Fruit fly (Drosophila melanogaster) Kc167 (cell line): ENCODE results near the gene SMC1.

Experiments used
- Myc ChIP-seq: fragments of >200 bp; optimal IDR thresholded peaks from 2 replicates; lab custom pipeline; 2017; ENCODE audit warnings: missing external identifiers
- Sin3A ChIP-seq: fragments of >200 bp; optimal IDR thresholded peaks from 2 replicates; lab custom pipeline; 2018; ENCODE audit warnings: missing external identifiers
- h ChIP-seq: fragments of >200 bp; optimal IDR thresholded peaks from 3 replicates; lab custom pipeline; 2018; ENCODE audit warnings: missing external identifiers
- insv ChIP-seq: fragments of >200 bp; optimal IDR thresholded peaks from 3 replicates; lab custom pipeline; 2018; ENCODE audit warnings: missing external identifiers
- psq ChIP-seq: fragments of >200 bp; optimal IDR thresholded peaks from 2 replicates; lab custom pipeline; 2017; ENCODE audit warnings: missing external identifiers
- ttk ChIP-seq: sonication (Bioruptor generic); optimal IDR thresholded peaks from 2 replicates; lab custom pipeline; 2017; ENCODE audit warnings: missing external identifiers

Gene SMC1

dm6 chr3R:24079613-24080012, 21.5 kb downstream of the SMC1 start:
- TF ChIP-seq psq (lab: Kevin White, UChicago) (no peak), Sin3A (lab: Kevin White, UChicago) (no peak), ttk (lab: Kevin White, UChicago) (no peak), h (lab: Kevin White, UChicago) (no peak), Myc (no peak), insv (lab: Kevin White, UChicago) (no peak)

DNA sequence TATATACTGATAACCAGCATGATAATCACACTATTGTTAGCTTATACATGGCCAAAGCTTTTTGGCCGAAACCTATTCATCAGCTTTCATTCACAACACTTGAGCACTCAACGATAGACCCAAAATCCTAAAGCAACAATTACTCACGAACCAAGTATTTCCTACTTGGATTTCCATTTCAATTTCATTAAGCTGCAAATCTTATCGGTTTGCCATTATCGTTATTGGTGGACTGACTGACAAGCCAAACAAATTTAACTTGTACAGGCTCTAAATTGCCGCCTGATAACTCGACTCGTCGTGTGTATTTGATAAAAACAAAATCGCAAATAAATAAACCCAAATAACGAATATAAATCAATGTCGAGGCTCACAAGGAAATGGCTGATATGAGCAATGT, 26.9 kb downstream of the SMC1 start:
- TF ChIP-seq h (lab: Kevin White, UChicago) (no peak), Sin3A (lab: Kevin White, UChicago) (no peak), psq (lab: Kevin White, UChicago) (no peak), ttk (lab: Kevin White, UChicago) (no peak), Myc (no peak), insv (lab: Kevin White, UChicago) (no peak)

- TF ChIP-seq Sin3A (lab: Kevin White, UChicago) (no peak), ttk (lab: Kevin White, UChicago) (no peak), Myc (no peak), psq (lab: Kevin White, UChicago) (no peak), h (lab: Kevin White, UChicago) (no peak), insv (lab: Kevin White, UChicago) (no peak)
These were observed 32.1 kb downstream of the SMC1 start for dm6 chr3R:24090143-24090542.

DNA sequence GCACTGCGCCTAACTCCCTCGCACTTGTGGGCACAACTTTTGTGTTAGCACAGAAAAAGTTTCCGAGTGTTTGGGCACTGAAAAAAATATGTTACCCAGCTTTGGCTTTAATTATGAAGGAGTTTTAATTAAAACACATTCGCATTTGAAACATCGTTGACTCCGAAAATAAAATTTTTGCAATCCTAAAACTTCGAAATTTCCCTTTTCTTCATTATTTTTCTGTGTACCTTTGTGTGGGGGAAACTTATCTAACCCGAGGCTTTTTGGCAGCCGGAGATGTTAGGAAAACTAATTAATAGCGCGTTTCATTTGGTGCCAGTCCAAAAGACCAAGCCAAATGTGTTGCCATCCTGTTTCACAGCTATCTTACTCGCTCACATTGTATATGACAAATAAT, 33.6 kb downstream of the SMC1 start:
- TF ChIP-seq ttk (lab: Kevin White, UChicago) (no peak), h (lab: Kevin White, UChicago) (no peak), Myc (no peak), insv (lab: Kevin White, UChicago) (no peak), Sin3A (lab: Kevin White, UChicago) (no peak), psq (lab: Kevin White, UChicago) (no peak)

dm6 chr3R:24092590-24093151, 34.6 kb downstream of the SMC1 start:
- TF ChIP-seq Myc (no peak), insv (lab: Kevin White, UChicago) (no peak)

- TF ChIP-seq h (lab: Kevin White, UChicago) (no peak), Sin3A (lab: Kevin White, UChicago) (no peak), psq (lab: Kevin White, UChicago) (no peak), ttk (lab: Kevin White, UChicago) (no peak), insv (lab: Kevin White, UChicago) (no peak), Myc (no peak)
These were observed 35.3 kb downstream of the SMC1 start for dm6 chr3R:24093430-24093829.

dm6 chr3R:24099039-24100026, 41.2 kb downstream of the SMC1 start:
- no peak for TF ChIP-seq psq (lab: Kevin White, UChicago)
- TF ChIP-seq Myc = no peak
- no peak for TF ChIP-seq h (lab: Kevin White, UChicago)
- no peak for TF ChIP-seq ttk (lab: Kevin White, UChicago)
- no peak for TF ChIP-seq Sin3A (lab: Kevin White, UChicago)
- TF ChIP-seq insv (lab: Kevin White, UChicago) = no peak

- TF ChIP-seq insv (lab: Kevin White, UChicago) (no peak), psq (lab: Kevin White, UChicago) (no peak), ttk (lab: Kevin White, UChicago) (no peak), Sin3A (lab: Kevin White, UChicago) (no peak), h (lab: Kevin White, UChicago) (no peak), Myc (no peak)
These were observed 42.6 kb downstream of the SMC1 start for dm6 chr3R:24100717-24101116.

DNA sequence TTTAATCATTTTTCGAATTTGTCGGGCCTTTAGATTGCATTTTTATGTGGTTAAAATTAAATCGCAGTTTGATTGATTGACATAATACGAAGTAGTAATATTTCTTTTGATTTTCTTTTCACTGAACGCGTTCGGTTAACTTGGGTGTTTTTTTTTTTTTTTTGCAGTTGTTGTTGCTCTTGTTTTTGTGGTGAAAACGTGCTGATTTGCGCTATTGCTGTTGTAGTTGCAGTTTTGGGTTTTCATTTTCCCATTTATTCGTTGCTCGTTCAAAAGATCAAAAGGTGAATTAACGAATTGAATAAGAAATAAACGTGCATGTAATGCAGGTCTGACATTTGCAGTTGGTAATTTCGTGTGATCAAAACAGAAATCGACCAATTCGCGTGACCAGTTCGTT, 43.4 kb downstream of the SMC1 start:
- no peak for TF ChIP-seq insv (lab: Kevin White, UChicago)
- TF ChIP-seq ttk (lab: Kevin White, UChicago) = no peak

DNA sequence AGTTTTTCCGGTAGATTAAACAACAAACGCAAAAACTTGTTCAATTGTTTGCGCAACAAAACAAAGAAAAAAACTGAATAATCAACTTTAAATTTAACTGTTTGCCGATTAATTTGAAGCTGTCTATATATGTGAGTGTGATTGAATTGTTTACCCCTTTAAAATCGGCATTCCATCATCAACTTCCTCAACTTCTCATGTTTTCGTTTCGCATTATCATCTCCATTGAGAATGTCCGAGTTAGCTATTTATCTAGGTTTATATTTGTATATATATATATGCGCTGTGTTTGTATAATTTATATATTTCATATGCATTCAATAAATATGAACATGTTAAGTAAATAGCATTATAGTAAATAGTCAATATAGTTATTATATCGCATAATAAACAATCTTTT, 44.3 kb downstream of the SMC1 start:
- TF ChIP-seq psq (lab: Kevin White, UChicago) = no peak
- TF ChIP-seq Myc = no peak
- TF ChIP-seq insv (lab: Kevin White, UChicago) = no peak
- TF ChIP-seq h (lab: Kevin White, UChicago) = no peak
- no peak for TF ChIP-seq Sin3A (lab: Kevin White, UChicago)
- no peak for TF ChIP-seq ttk (lab: Kevin White, UChicago)

DNA sequence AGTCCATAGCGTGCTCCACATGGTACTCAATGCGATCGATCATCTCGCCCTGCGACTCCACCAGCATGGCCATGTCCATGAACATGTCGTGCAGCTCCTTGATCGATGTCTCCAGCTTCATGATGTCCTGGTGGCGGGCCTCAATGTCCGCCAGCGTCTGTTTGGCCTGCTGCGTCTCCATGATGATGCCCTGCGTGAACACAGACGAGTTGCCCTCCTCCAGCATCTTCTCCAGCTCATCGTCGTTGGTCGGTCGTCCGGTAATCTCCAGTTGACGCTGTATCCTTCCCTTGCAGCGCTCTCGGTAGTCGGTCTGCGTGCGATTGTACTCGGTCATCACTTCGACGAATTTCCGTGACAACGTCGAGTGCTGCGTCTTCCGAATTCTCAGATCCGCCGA, 45.6 kb downstream of the SMC1 start:
- TF ChIP-seq ttk (lab: Kevin White, UChicago) = no peak
